Fruit fly (Drosophila melanogaster) whole organism: ENCODE measurements around the gene CG34425.

Experiments used
- CG8478 ChIP-seq: fragments of >200 bp; optimal IDR thresholded peaks from 2 replicates; lab custom pipeline; 2018; ENCODE audit warnings: inconsistent platforms
- Dll ChIP-seq: fragments of >200 bp; optimal IDR thresholded peaks from 2 replicates; lab custom pipeline; 2017
- EcR ChIP-seq, 2 experiments: fragments of >200 bp; optimal IDR thresholded peaks; 2 replicates each; lab custom pipeline; 2017; ENCODE audit warnings: missing biosample characterization in 2 of 2, missing genetic modification characterization in 2 of 2, missing genetic modification reagents in 2 of 2
- pan ChIP-seq: fragments of >200 bp; optimal IDR thresholded peaks from 2 replicates; lab custom pipeline; 2017
- psq ChIP-seq: fragments of >200 bp; optimal IDR thresholded peaks from 2 replicates; lab custom pipeline; 2017
- usp ChIP-seq: fragments of >200 bp; optimal IDR thresholded peaks from 2 replicates; lab custom pipeline; 2017; ENCODE audit warnings: missing biosample characterization, missing genetic modification characterization, mixed read lengths

Gene CG34425

dm6 chr3R:4506265-4506664 is at the start of gene CG34425:
TSS of gene CG34425 (minus strand) at chr3R:4506365.
- no peak for TF ChIP-seq EcR (GFP tag; optimal IDR thresholded peaks at IDR 0.05; lab: Kevin White, UChicago)
- TF ChIP-seq pan (lab: Kevin White, UChicago): no peak
- no peak for TF ChIP-seq psq
- TF ChIP-seq usp (GFP tag; lab: Kevin White, UChicago): no peak
- TF ChIP-seq CG8478 (lab: Kevin White, UChicago): no peak
- no peak for TF ChIP-seq Dll (lab: Kevin White, UChicago)

DNA sequence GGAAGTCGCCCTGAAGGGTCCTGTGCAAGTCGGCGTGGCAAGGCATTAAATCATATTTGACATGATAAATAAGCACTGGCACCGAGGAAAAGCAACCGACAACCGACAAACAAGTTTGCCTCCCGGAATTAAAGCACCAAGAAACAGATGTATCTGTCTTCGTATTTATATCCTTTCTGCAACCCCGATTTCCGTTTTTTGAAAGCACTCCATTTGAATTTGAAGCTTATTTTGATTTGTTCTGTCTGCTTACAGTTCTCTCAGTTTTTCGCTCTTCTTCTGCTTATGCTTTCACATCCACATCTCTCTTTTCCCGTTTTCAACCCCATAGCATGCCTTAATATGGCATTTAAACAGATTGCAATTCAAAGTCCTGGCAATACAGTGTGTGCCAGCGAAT is 47.4 kb upstream of the CG34425 start:
- TF ChIP-seq psq (no peak), CG8478 (lab: Kevin White, UChicago) (no peak), EcR (GFP tag; optimal IDR thresholded peaks at IDR 0.05; lab: Kevin White, UChicago) (no peak), pan (lab: Kevin White, UChicago) (no peak), Dll (lab: Kevin White, UChicago) (no peak), usp (GFP tag; lab: Kevin White, UChicago) (no peak)

dm6 chr3R:4542614-4543191 is 36.5 kb upstream of the CG34425 start:
- TF ChIP-seq psq: no peak
- TF ChIP-seq pan (lab: Kevin White, UChicago): no peak
- no peak for TF ChIP-seq Dll (lab: Kevin White, UChicago)
- no peak for TF ChIP-seq EcR (GFP tag; optimal IDR thresholded peaks at IDR 0.05; lab: Kevin White, UChicago)
- no peak for TF ChIP-seq CG8478 (lab: Kevin White, UChicago)
- TF ChIP-seq usp (GFP tag; lab: Kevin White, UChicago): no peak

DNA sequence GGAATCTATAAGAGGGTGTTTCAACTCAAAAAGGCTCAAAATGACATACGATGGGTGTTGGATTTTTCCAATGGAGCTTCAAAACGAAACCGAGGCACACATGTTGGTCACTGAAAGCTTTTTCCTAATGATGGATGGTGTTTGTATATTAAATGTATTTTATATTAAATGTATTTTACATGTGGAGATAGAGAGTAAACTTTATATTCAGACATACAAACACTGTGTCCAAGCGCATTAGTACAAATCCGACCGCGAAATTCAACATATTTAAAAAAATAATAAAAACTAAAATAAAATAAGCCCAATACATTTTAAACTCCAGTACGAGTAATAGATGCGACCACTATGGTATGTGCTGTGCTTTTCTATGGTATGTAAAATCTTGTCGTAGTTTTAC is 34.9 kb upstream of the CG34425 start, which contains the start of gene Mur82C:
Mur82C (plus strand) TSS at position 301 of the 400 bp plus-strand sequence.
- TF ChIP-seq usp (GFP tag; lab: Kevin White, UChicago) (no peak), EcR (GFP tag; optimal IDR thresholded peaks at IDR 0.05; lab: Kevin White, UChicago) (no peak), Dll (lab: Kevin White, UChicago) (no peak), pan (lab: Kevin White, UChicago) (no peak), CG8478 (lab: Kevin White, UChicago) (no peak), psq (no peak)

DNA sequence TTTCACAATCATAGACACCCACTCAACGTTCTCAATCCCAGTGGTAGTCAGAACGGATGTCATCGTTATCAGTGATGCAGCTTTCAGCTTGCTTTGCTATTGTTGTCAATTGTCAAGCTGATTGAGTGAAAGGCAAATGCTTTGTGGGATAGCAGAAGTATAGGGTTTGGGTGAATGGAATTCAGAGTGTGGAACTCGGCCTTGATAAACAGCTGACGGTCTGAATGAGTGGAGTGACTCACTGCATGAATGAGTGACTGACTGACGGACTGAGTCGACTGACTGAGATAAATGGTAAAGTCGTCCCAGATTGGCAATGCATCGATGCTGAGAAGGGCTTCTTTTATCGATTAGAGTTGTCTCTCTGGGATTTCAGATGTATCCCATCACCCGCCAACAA is 24.8 kb upstream of the CG34425 start:
- TF ChIP-seq psq (no peak), Dll (lab: Kevin White, UChicago) (no peak), EcR (GFP tag; optimal IDR thresholded peaks at IDR 0.05; lab: Kevin White, UChicago) (no peak), usp (GFP tag; lab: Kevin White, UChicago) (no peak), pan (lab: Kevin White, UChicago) (no peak), CG8478 (lab: Kevin White, UChicago) (no peak)

- TF ChIP-seq psq (no peak), usp (GFP tag; lab: Kevin White, UChicago) (no peak)
Measured at dm6 chr3R:4524144-4524784, 18.1 kb upstream of the CG34425 start.

DNA sequence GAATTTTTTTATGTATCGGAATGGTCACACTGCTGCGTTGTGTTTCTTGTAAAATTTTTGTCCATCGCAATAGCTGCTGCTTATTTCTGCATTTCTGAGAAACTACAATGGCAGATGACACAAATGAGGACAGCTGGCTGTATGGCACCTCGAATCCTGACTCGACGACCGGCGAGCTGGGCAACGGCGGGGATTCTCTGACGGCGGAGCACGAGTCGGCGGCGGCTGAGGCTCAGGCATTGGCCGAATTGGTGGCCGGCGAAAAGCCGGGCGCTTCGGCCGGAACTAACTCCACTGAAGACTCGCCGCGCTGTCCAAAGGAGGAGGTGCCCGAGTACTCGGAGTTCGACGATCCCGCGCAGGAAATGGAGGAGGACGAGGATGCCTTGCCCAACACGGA is 21.2 kb downstream of the CG34425 start, which contains the start of gene Fip1:
Fip1 (plus strand) TSS at position 10 of the 400 bp plus-strand sequence.
- no peak for TF ChIP-seq CG8478 (lab: Kevin White, UChicago)
- no peak for TF ChIP-seq EcR (GFP tag; optimal IDR thresholded peaks at IDR 0.05; lab: Kevin White, UChicago)
- no peak for TF ChIP-seq pan (lab: Kevin White, UChicago)
- TF ChIP-seq Dll (lab: Kevin White, UChicago): no peak
- no peak for TF ChIP-seq usp (GFP tag; lab: Kevin White, UChicago)
- no peak for TF ChIP-seq psq

DNA sequence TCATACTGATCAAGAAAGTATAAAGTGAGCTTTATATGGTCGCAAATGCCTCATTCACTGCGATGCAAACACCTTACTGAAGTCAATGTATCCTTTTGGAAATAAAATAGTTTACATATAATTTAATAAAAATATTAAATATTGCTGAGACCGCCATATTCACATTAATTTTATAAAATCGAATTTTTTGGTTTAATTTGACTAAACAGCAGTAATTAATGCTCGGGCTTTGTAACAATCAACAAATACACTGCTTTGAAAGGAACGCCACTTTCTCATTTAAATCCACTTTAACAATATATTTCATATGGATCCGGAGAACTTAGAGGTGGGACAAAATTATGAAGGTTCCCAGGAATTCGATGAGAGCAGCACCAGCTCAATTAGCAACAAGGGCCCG is 25.7 kb downstream of the CG34425 start, which contains the start of gene sac:
sac (plus strand) TSS at position 301 of the 400 bp plus-strand sequence.
- no peak for TF ChIP-seq Dll (lab: Kevin White, UChicago)
- no peak for TF ChIP-seq CG8478 (lab: Kevin White, UChicago)
- TF ChIP-seq pan (lab: Kevin White, UChicago): no peak
- TF ChIP-seq usp (GFP tag; lab: Kevin White, UChicago): no peak
- TF ChIP-seq psq: no peak
- TF ChIP-seq EcR (GFP tag; optimal IDR thresholded peaks at IDR 0.05; lab: Kevin White, UChicago): no peak

- TF ChIP-seq CG8478 (lab: Kevin White, UChicago) (no peak), EcR (GFP tag; optimal IDR thresholded peaks at IDR 0.05; lab: Kevin White, UChicago) (no peak), Dll (lab: Kevin White, UChicago) (no peak), psq (no peak), usp (GFP tag; lab: Kevin White, UChicago) (no peak), pan (lab: Kevin White, UChicago) (no peak)
Measured at dm6 chr3R:4479038-4479988, 26.9 kb downstream of the CG34425 start, which contains the start of gene CG31523. TSS of gene CG31523 (minus strand) at chr3R:4479207.

DNA sequence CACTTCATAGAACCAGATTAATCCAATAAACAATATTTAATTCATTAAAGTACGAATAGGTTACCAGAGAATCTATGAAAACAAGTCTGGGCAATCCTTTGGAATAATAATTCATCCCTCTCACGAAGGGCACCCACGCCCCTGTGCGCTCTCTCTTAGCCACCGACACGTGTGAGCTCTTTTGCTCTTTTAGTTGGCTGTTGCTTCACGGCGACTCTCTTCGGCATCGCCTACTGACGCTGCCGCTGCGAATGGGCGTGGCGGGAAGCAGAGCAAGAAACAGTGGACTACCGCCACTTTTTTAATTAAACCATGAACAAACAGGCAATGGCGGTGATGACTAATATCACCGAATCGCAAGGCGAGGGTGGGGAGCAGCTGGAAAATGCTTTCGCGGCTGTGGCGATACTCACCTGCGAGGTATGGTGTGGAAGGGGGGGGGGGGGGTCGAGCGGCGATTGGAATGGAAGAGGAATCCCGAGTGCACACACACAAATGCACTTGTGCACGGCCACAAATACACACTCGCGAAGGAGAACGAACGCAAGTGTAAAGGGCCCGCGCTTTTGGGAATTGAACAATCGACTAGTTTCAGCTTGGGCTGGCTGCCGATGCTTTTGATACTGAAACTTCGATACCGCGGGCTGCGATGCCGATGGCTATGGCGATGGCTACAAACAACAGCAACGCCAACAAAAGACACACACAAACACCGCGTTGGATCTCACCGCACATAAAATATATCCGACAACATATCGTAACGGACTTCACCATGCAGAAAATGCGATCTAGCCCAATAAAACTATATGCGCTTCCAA is 27.7 kb downstream of the CG34425 start:
- TF ChIP-seq psq (no peak), Dll (lab: Kevin White, UChicago) (peak; percentile 81)
